Worm (Caenorhabditis elegans) whole organism, L2 larva: ENCODE measurements around the gene C49F8.15.

Experiments
- C34F6.9 ChIP-seq: fragments of 150-350 bp; optimal IDR thresholded peaks from 2 replicates; lab custom pipeline; 2014; ENCODE audit warnings: missing biosample characterization, missing genetic modification characterization
- F13H6.1 ChIP-seq: sonication (generic microtip); optimal IDR thresholded peaks from 2 replicates; lab custom pipeline; 2016; ENCODE audit warnings: missing genetic modification characterization, missing compliant biosample characterization
- R02D3.7 ChIP-seq: fragments of 150-350 bp; optimal IDR thresholded peaks from 2 replicates; lab custom pipeline; 2014; ENCODE audit warnings: missing biosample characterization, missing genetic modification characterization
- Y55F3AM.14 ChIP-seq: fragments of 200-800 bp; sonication (Bioruptor generic); optimal IDR thresholded peaks from 2 replicates; lab custom pipeline; 2018; ENCODE audit warnings: mild to moderate bottlenecking, missing genetic modification characterization, missing compliant biosample characterization
- ZK546.5 ChIP-seq: sonication (generic microtip); optimal IDR thresholded peaks from 2 replicates; lab custom pipeline; 2017; ENCODE audit warnings: missing biosample characterization, missing genetic modification characterization
- alr-1 ChIP-seq: fragments of 150-350 bp; optimal IDR thresholded peaks from 2 replicates; lab custom pipeline; 2014; ENCODE audit warnings: missing biosample characterization, missing genetic modification characterization
- aly-2 ChIP-seq: fragments of 150-350 bp; optimal IDR thresholded peaks from 2 replicates; lab custom pipeline; 2014; ENCODE audit warnings: missing biosample characterization, missing genetic modification characterization
- ama-1 ChIP-seq: fragments of 150-350 bp; optimal IDR thresholded peaks from 2 replicates; lab custom pipeline; 2018; ENCODE audit warnings: inconsistent platforms
- blmp-1 ChIP-seq: sonication (generic microtip); optimal IDR thresholded peaks from 2 replicates; lab custom pipeline; 2017; ENCODE audit warnings: missing genetic modification characterization, mild to moderate bottlenecking, missing compliant biosample characterization, antibody characterized with exemption, moderate library complexity; ENCODE audit not compliant: insufficient read depth
- ceh-16 ChIP-seq: fragments of 150-350 bp; optimal IDR thresholded peaks from 2 replicates; lab custom pipeline; 2014; ENCODE audit warnings: missing biosample characterization, missing genetic modification characterization
- crh-2 ChIP-seq: sonication (generic microtip); optimal IDR thresholded peaks from 2 replicates; lab custom pipeline; 2017; ENCODE audit warnings: missing biosample characterization, missing genetic modification characterization
- dmd-4 ChIP-seq: sonication (generic microtip); optimal IDR thresholded peaks from 2 replicates; lab custom pipeline; 2017; ENCODE audit warnings: missing biosample characterization, missing genetic modification characterization
- egl-27 ChIP-seq: sonication (generic microtip); optimal IDR thresholded peaks from 3 replicates; lab custom pipeline; 2017; ENCODE audit warnings: missing biosample characterization, missing genetic modification reagents, missing genetic modification characterization
- elt-1 ChIP-seq: fragments of 150-350 bp; optimal IDR thresholded peaks from 2 replicates; lab custom pipeline; 2014; ENCODE audit warnings: missing biosample characterization, missing genetic modification characterization
- elt-3 ChIP-seq: sonication (generic microtip); optimal IDR thresholded peaks from 2 replicates; lab custom pipeline; 2017; ENCODE audit warnings: missing biosample characterization, missing genetic modification characterization
- fos-1 ChIP-seq: fragments of 150-350 bp; optimal IDR thresholded peaks from 2 replicates; lab custom pipeline; 2014; ENCODE audit warnings: missing biosample characterization, missing genetic modification characterization
- gmeb-1 ChIP-seq: fragments of 150-350 bp; optimal IDR thresholded peaks from 2 replicates; lab custom pipeline; 2014; ENCODE audit warnings: missing biosample characterization, missing genetic modification characterization
- lin-11 ChIP-seq: fragments of 150-350 bp; sonication (generic microtip); optimal IDR thresholded peaks from 2 replicates; lab custom pipeline; 2014; ENCODE audit warnings: missing biosample characterization, missing genetic modification characterization, inconsistent platforms, mixed read lengths
- lin-13 ChIP-seq: fragments of 150-350 bp; optimal IDR thresholded peaks from 2 replicates; lab custom pipeline; 2014; ENCODE audit warnings: missing biosample characterization, missing genetic modification reagents, missing genetic modification characterization
- lsy-2 ChIP-seq, 2 experiments: fragments of 150-350 bp in 1 of 2; sonication (generic microtip) in 1 of 2; optimal IDR thresholded peaks; 2 replicates each; lab custom pipeline; 2014 to 2017; ENCODE audit warnings: missing biosample characterization in 2 of 2, missing genetic modification characterization in 2 of 2
- mab-5 ChIP-seq: fragments of 150-350 bp; optimal IDR thresholded peaks from 2 replicates; lab custom pipeline; 2014; ENCODE audit warnings: missing biosample characterization, missing genetic modification characterization
- mbf-1 ChIP-seq: sonication (generic microtip); optimal IDR thresholded peaks from 2 replicates; lab custom pipeline; 2017; ENCODE audit warnings: missing biosample characterization, missing genetic modification characterization
- mdl-1 ChIP-seq, 2 experiments: fragments of 150-350 bp in 1 of 2; sonication (generic microtip) in 1 of 2; optimal IDR thresholded peaks; 2 replicates each; lab custom pipeline; 2017; ENCODE audit warnings: missing biosample characterization in 2 of 2, missing genetic modification characterization in 2 of 2
- nhr-11 ChIP-seq: fragments of 150-350 bp; optimal IDR thresholded peaks from 2 replicates; lab custom pipeline; 2014; ENCODE audit warnings: missing biosample characterization, missing genetic modification characterization
- nhr-12 ChIP-seq: fragments of 150-350 bp; optimal IDR thresholded peaks from 2 replicates; lab custom pipeline; 2014; ENCODE audit warnings: missing biosample characterization, missing genetic modification characterization
- nhr-129 ChIP-seq: fragments of 150-350 bp; optimal IDR thresholded peaks from 2 replicates; lab custom pipeline; 2014; ENCODE audit warnings: missing biosample characterization, missing genetic modification characterization
- nhr-21 ChIP-seq: fragments of 150-350 bp; optimal IDR thresholded peaks from 2 replicates; lab custom pipeline; 2014; ENCODE audit warnings: missing biosample characterization, missing genetic modification characterization
- nhr-23 ChIP-seq: fragments of 150-350 bp; optimal IDR thresholded peaks from 2 replicates; lab custom pipeline; 2014; ENCODE audit warnings: missing biosample characterization, missing genetic modification reagents, missing genetic modification characterization
- nhr-237 ChIP-seq: fragments of 150-350 bp; optimal IDR thresholded peaks from 2 replicates; lab custom pipeline; 2014; ENCODE audit warnings: missing biosample characterization, missing genetic modification characterization
- nhr-25 ChIP-seq: fragments of 150-350 bp; sonication (generic microtip); optimal IDR thresholded peaks from 3 replicates; lab custom pipeline; 2014; ENCODE audit warnings: missing biosample characterization, missing genetic modification characterization
- nhr-6 ChIP-seq: fragments of 150-350 bp; optimal IDR thresholded peaks from 2 replicates; lab custom pipeline; 2014; ENCODE audit warnings: missing biosample characterization, missing genetic modification characterization
- peb-1 ChIP-seq: fragments of 150-350 bp; optimal IDR thresholded peaks from 2 replicates; lab custom pipeline; 2014; ENCODE audit warnings: missing biosample characterization, missing genetic modification characterization
- sem-4 ChIP-seq: fragments of 150-350 bp; optimal IDR thresholded peaks from 2 replicates; lab custom pipeline; 2014; ENCODE audit warnings: missing biosample characterization, missing genetic modification reagents, missing genetic modification characterization
- skn-1 ChIP-seq: sonication (generic microtip); optimal IDR thresholded peaks from 2 replicates; lab custom pipeline; 2017; ENCODE audit warnings: missing biosample characterization, missing genetic modification characterization
- sma-3 ChIP-seq: sonication (generic microtip); optimal IDR thresholded peaks from 2 replicates; lab custom pipeline; 2016; ENCODE audit warnings: missing genetic modification reagents, missing genetic modification characterization, missing compliant biosample characterization
- sma-9 ChIP-seq, 2 experiments: fragments of 150-350 bp in 1 of 2; sonication (generic microtip) in 1 of 2; optimal IDR thresholded peaks; 2 replicates each; lab custom pipeline; 2014 to 2016; ENCODE audit warnings: missing genetic modification characterization in 2 of 2, mild to moderate bottlenecking in 1 of 2, missing biosample characterization in 1 of 2, missing compliant biosample characterization in 1 of 2, missing genetic modification reagents in 1 of 2, moderate library complexity in 1 of 2
- unc-39 ChIP-seq: fragments of 150-350 bp; optimal IDR thresholded peaks from 2 replicates; lab custom pipeline; 2014; ENCODE audit warnings: missing biosample characterization, missing genetic modification characterization
- unc-55 ChIP-seq: fragments of 150-350 bp; sonication (generic microtip); optimal IDR thresholded peaks from 3 replicates; lab custom pipeline; 2014; ENCODE audit warnings: missing biosample characterization, missing genetic modification reagents, missing genetic modification characterization
- unc-62 ChIP-seq: fragments of 150-350 bp; optimal IDR thresholded peaks from 2 replicates; lab custom pipeline; 2014; ENCODE audit warnings: missing biosample characterization, missing genetic modification reagents, missing genetic modification characterization
- zag-1 ChIP-seq: fragments of 150-350 bp; optimal IDR thresholded peaks from 2 replicates; lab custom pipeline; 2014; ENCODE audit warnings: missing biosample characterization, missing genetic modification characterization
- ztf-1 ChIP-seq: fragments of 200-800 bp; sonication (Bioruptor generic); conservative IDR thresholded peaks from 2 replicates; pipeline ENCODE4 v1.3.6; 2022; ENCODE audit warnings: missing genetic modification characterization, missing compliant biosample characterization
- ztf-4 ChIP-seq: fragments of 150-350 bp; optimal IDR thresholded peaks from 2 replicates; lab custom pipeline; 2014; ENCODE audit warnings: missing biosample characterization, missing genetic modification characterization

Gene C49F8.15

DNA sequence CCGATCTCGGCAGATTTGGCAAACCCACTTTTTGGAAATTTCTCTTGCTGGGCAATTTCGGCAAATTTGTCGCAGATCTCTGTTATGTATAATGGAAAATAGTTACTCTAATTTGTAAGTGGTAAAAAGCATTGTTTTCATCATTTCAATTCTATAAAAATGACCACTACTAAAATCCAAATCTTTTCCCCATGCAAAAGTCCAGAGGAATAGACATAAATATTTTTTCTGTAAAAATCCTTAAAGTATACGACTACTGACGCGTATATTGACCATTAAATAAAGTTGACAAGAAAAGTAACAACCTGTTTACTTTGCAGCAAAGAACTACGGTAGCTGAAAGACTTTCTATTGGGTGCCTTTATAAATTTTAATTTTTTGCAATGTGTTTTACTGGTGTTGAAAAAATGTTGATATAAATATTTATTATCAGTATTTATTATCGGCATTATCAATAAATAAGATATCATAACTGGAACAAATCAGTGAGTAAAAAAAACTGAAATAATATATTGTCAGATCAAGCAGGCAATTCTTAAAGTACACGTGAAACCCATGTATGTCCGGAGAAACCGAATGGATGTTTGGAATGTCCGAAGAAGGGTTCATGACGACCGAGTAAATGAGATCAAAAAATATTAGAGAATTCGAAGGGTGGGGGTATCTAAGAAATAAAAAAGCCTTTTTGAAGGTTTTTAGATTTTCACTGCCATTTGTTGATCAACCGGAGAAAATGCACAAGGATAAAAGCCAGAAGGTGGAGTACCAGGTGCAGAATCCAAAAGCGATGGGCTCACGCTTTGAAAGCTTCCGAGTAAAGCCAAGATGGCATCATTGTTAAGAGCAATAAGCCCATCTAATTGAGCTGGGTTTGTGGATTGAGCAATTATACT lies 12.9 kb downstream of the C49F8.15 start:
- TF ChIP-seq ZK546.5 = no peak
- no peak for TF ChIP-seq nhr-6 (tag; lab: Kevin White, UChicago)
- peak; percentile 88 for TF ChIP-seq ama-1 (lab: Kevin White, UChicago)
- 0 out of 2 replicates have a peak, but pooled peaks have one; percentile 28 for TF ChIP-seq ztf-1 (GFP tag; lab: Robert Waterston, UW)
- no peak for TF ChIP-seq skn-1 (tag; lab: Kevin White, UChicago)
- TF ChIP-seq lin-13 = peak; percentile 71
- TF ChIP-seq lsy-2 (tag; optimal IDR thresholded peaks at IDR 0.05; lab: Kevin White, UChicago) = peak in 1 of 2 experiments; percentile 66
- no peak for TF ChIP-seq zag-1 (tag; lab: Kevin White, UChicago)
- peak; percentile 72 for TF ChIP-seq crh-2
- no peak for TF ChIP-seq unc-39
- TF ChIP-seq mab-5 (tag; lab: Kevin White, UChicago) = no peak
- TF ChIP-seq blmp-1 (tag; lab: Kevin White, UChicago) = no peak
- no peak for TF ChIP-seq elt-3 (tag; lab: Kevin White, UChicago)
- peak; percentile 37 for TF ChIP-seq F13H6.1
- peak; percentile 62 for TF ChIP-seq nhr-25 (tag; lab: Kevin White, UChicago)
- TF ChIP-seq unc-62 = peak; percentile 17
- TF ChIP-seq R02D3.7 (tag; lab: Kevin White, UChicago) = no peak
- TF ChIP-seq sma-3 (GFP tag; lab: Kevin White, UChicago) = peak; percentile 73
- peak; percentile 71 for TF ChIP-seq ztf-4 (tag; lab: Kevin White, UChicago)
- no peak for TF ChIP-seq ceh-16 (tag; lab: Kevin White, UChicago)
- TF ChIP-seq elt-1 = no peak
- TF ChIP-seq nhr-21 (tag; lab: Kevin White, UChicago) = peak; percentile 84
- TF ChIP-seq dmd-4 = no peak
- no peak for TF ChIP-seq unc-55 (GFP tag; lab: Kevin White, UChicago)
- TF ChIP-seq sma-9 (GFP tag; optimal IDR thresholded peaks at IDR 0.05; lab: Kevin White, UChicago) = peak; percentile 52
- TF ChIP-seq sma-9 (tag; optimal IDR thresholded peaks at IDR 0.05; lab: Kevin White, UChicago) = no peak
- peak; percentile 71 for TF ChIP-seq Y55F3AM.14
- peak; percentile 21 for TF ChIP-seq sem-4 (tag; lab: Kevin White, UChicago)
- TF ChIP-seq nhr-129 = no peak
- TF ChIP-seq nhr-23 (tag; lab: Kevin White, UChicago) = no peak
- no peak for TF ChIP-seq mbf-1
- TF ChIP-seq alr-1 (tag; lab: Kevin White, UChicago) = no peak
- no peak for TF ChIP-seq peb-1 (tag; lab: Kevin White, UChicago)
- TF ChIP-seq nhr-11 = peak; percentile 63
- TF ChIP-seq aly-2 = no peak
- no peak for TF ChIP-seq egl-27
- TF ChIP-seq mdl-1 (tag; optimal IDR thresholded peaks at IDR 0.05; lab: Kevin White, UChicago) = no peak
- TF ChIP-seq fos-1 = no peak
- no peak for TF ChIP-seq lin-11 (tag; lab: Kevin White, UChicago)

DNA sequence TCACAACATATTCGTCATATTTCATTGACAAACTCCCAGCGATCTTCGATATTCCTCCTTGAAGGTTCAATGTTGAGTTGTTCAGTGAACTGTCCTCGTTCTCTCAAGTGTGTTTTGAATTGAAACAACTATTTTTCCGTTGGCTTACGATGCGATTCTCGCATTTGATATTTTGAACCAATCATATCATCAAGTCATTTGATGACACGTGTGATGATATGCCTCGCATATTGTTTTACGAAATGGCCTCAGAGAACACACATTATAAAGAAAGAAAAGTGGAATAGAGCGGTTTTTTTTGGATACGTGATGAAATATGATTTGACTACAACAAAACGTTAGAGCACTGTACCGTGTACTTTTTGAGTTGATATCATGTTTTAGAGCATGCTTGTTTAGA lies 14.0 kb downstream of the C49F8.15 start:
- TF ChIP-seq sma-9 (GFP tag; optimal IDR thresholded peaks at IDR 0.05; lab: Kevin White, UChicago) (peak; percentile 95), sma-9 (tag; optimal IDR thresholded peaks at IDR 0.05; lab: Kevin White, UChicago) (no peak), elt-3 (tag; lab: Kevin White, UChicago) (no peak), gmeb-1 (tag; lab: Kevin White, UChicago) (peak; percentile 51), nhr-237 (no peak), C34F6.9 (peak; percentile 55), sma-3 (GFP tag; lab: Kevin White, UChicago) (peak; percentile 86), mdl-1 (tag; optimal IDR thresholded peaks at IDR 0.05; lab: Kevin White, UChicago) (peak in 1 of 2 experiments; percentile 39), nhr-12 (tag; lab: Kevin White, UChicago) (no peak), lsy-2 (tag; optimal IDR thresholded peaks at IDR 0.05; lab: Kevin White, UChicago) (peak in 1 of 2 experiments; percentile 73), alr-1 (tag; lab: Kevin White, UChicago) (no peak), nhr-21 (tag; lab: Kevin White, UChicago) (peak; percentile 94), F13H6.1 (peak; percentile 46), blmp-1 (tag; lab: Kevin White, UChicago) (peak; percentile 72), crh-2 (peak; percentile 93), fos-1 (peak; percentile 33), ztf-4 (tag; lab: Kevin White, UChicago) (peak; percentile 32), skn-1 (tag; lab: Kevin White, UChicago) (peak; percentile 26), nhr-6 (tag; lab: Kevin White, UChicago) (peak; percentile 79), nhr-25 (tag; lab: Kevin White, UChicago) (no peak), nhr-129 (peak; percentile 96)
- TF ChIP-seq, all 48 proteins: peak for 15
